Worm (Caenorhabditis elegans) whole organism, mixed stage, embryonic: ENCODE results near the gene srm-2.

Experiments
- ces-1 ChIP-seq: fragments of 150-350 bp; optimal IDR thresholded peaks from 2 replicates; lab custom pipeline; 2014; ENCODE audit warnings: missing biosample characterization, missing genetic modification reagents, missing genetic modification characterization
- hlh-1 ChIP-seq: fragments of 150-350 bp; optimal IDR thresholded peaks from 2 replicates; lab custom pipeline; 2014; ENCODE audit warnings: missing biosample characterization, missing genetic modification reagents, missing genetic modification characterization
- lsy-2 ChIP-seq: fragments of 150-350 bp; optimal IDR thresholded peaks from 2 replicates; lab custom pipeline; 2014; ENCODE audit warnings: missing biosample characterization, missing genetic modification characterization
- nhr-12 ChIP-seq: fragments of 150-350 bp; optimal IDR thresholded peaks from 2 replicates; lab custom pipeline; 2014; ENCODE audit warnings: missing biosample characterization, missing genetic modification characterization
- nhr-237 ChIP-seq: fragments of 150-350 bp; optimal IDR thresholded peaks from 2 replicates; lab custom pipeline; 2014; ENCODE audit warnings: missing biosample characterization, missing genetic modification characterization
- nhr-28 ChIP-seq: fragments of 150-350 bp; optimal IDR thresholded peaks from 2 replicates; lab custom pipeline; 2014; ENCODE audit warnings: missing biosample characterization, missing genetic modification characterization
- sem-2 ChIP-seq: fragments of 200-800 bp; sonication (Bioruptor generic); optimal IDR thresholded peaks from 2 replicates; lab custom pipeline; 2018; ENCODE audit warnings: mild to moderate bottlenecking, missing genetic modification characterization, missing compliant biosample characterization
- ztf-11 ChIP-seq: fragments of 150-350 bp; optimal IDR thresholded peaks from 2 replicates; lab custom pipeline; 2014; ENCODE audit warnings: missing biosample characterization, missing genetic modification characterization

- TF ChIP-seq ces-1 (GFP tag; lab: Kevin White, UChicago) (no peak), sem-2 (GFP tag; lab: Kevin White, UChicago) (no peak), nhr-237 (tag; lab: Kevin White, UChicago) (no peak), nhr-12 (tag; lab: Kevin White, UChicago) (no peak), ztf-11 (tag; lab: Kevin White, UChicago) (no peak), hlh-1 (no peak), lsy-2 (no peak), nhr-28 (tag; lab: Kevin White, UChicago) (no peak)
These were observed 44.6 kb upstream of the srm-2 start, which contains the start of gene txt-3 for ce11 chrIV:4963834-4964233.
